Worm (Caenorhabditis elegans) whole organism, young adult: Measurements from ENCODE around the gene ntc-1.

Experiments
- F33H1.4 ChIP-seq: fragments of 200-800 bp; sonication (Bioruptor generic); IDR thresholded peaks from 2 replicates; pipeline ENCODE4 v1.3.6; 2022; ENCODE audit warnings: missing genetic modification reagents, missing genetic modification characterization, missing compliant biosample characterization
- K11D2.4 ChIP-seq: fragments of 200-800 bp; sonication (Bioruptor generic); IDR thresholded peaks from 2 replicates; pipeline ENCODE4 v1.3.6; 2022; ENCODE audit warnings: missing genetic modification reagents, missing genetic modification characterization, missing compliant biosample characterization
- aptf-2 ChIP-seq: fragments of 200-800 bp; sonication (Bioruptor generic); conservative IDR thresholded peaks from 2 replicates; pipeline ENCODE4 v1.3.6; 2022; ENCODE audit warnings: missing genetic modification reagents, missing genetic modification characterization, missing compliant biosample characterization
- lag-1 ChIP-seq: fragments of 200-800 bp; sonication (Bioruptor generic); IDR thresholded peaks from 2 replicates; pipeline ENCODE4 v1.3.6; 2022; ENCODE audit warnings: missing genetic modification reagents, missing genetic modification characterization, missing compliant biosample characterization
- lin-40 ChIP-seq: sonication (generic microtip); optimal IDR thresholded peaks from 2 replicates; lab custom pipeline; 2016; ENCODE audit warnings: missing genetic modification characterization, mild to moderate bottlenecking, missing compliant biosample characterization, missing genotype, missing genetic modification reagents
- nhr-90 ChIP-seq: sonication (generic microtip); optimal IDR thresholded peaks from 2 replicates; lab custom pipeline; 2016; ENCODE audit warnings: missing genotype, mild to moderate bottlenecking, missing genetic modification characterization, missing compliant biosample characterization
- sea-2 ChIP-seq: fragments of 200-800 bp; sonication (Bioruptor generic); IDR thresholded peaks from 2 replicates; pipeline ENCODE4 v1.3.6; 2022; ENCODE audit warnings: missing genetic modification characterization, missing compliant biosample characterization
- snpc-4 ChIP-seq, 5 experiments: fragments of 150-350 bp in 1 of 5; sonication (generic microtip) in 4 of 5; optimal IDR thresholded peaks; 2 replicates each; lab custom pipeline; 2014 to 2018; ENCODE audit warnings: missing genetic modification characterization in 5 of 5, missing biosample characterization in 3 of 5, antibody characterized with exemption in 2 of 5, mild to moderate bottlenecking in 2 of 5, missing compliant biosample characterization in 2 of 5, missing genotype in 2 of 5, moderate library complexity in 2 of 5, missing genetic modification reagents in 1 of 5
- tlf-1 ChIP-seq: fragments of 200-800 bp; sonication (Bioruptor generic); optimal IDR thresholded peaks from 2 replicates; lab custom pipeline; 2018; ENCODE audit warnings: mild to moderate bottlenecking, missing genetic modification characterization, missing compliant biosample characterization
- unc-130 ChIP-seq: sonication (generic microtip); optimal IDR thresholded peaks from 2 replicates; lab custom pipeline; 2016; ENCODE audit warnings: missing genetic modification reagents, missing genetic modification characterization, missing compliant biosample characterization
- unc-62 ChIP-seq: fragments of 150-350 bp; optimal IDR thresholded peaks from 2 replicates; lab custom pipeline; 2014; ENCODE audit warnings: missing biosample characterization, missing genetic modification reagents, missing genetic modification characterization

DNA sequence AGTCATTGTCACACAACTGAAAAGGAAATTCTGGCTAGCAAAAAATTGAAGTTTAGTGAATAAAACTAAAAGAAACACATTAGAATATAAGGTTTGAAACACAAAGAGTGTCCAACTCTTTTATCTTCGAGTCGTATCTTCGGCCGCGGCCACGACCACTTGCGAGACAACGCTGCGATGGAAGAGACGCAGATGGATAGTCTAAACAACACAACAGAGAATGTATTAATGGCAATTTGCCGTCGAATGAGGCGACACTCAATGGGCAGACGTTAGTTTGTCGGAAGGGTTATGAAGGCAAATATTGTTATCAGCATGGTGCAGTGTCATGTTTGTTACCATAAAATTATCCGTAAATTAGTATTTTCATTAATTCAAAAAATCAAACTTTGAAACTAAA is 12.8 kb upstream of the ntc-1 start, which contains the start of gene F39C12.1:
- TF ChIP-seq aptf-2 (GFP tag; lab: Robert Waterston, UW) (no peak), K11D2.4 (no peak), unc-62 (GFP tag; lab: Kevin White, UChicago) (no peak), sea-2 (GFP tag; lab: Robert Waterston, UW) (no peak), snpc-4 (GFP tag; optimal IDR thresholded peaks at IDR 0.05; lab: Kevin White, UChicago) (no peak), snpc-4 (tag; optimal IDR thresholded peaks at IDR 0.05; lab: Kevin White, UChicago) (no peak), unc-130 (no peak), lin-40 (tag; lab: Kevin White, UChicago) (no peak), tlf-1 (GFP tag; lab: Kevin White, UChicago) (no peak), F33H1.4 (GFP tag; lab: Robert Waterston, UW) (no peak), lag-1 (GFP tag; lab: Robert Waterston, UW) (no peak), nhr-90 (no peak)
